Worm (Caenorhabditis elegans): Measurements from ENCODE around the gene noca-2.

noca-2 gene

ce11 chrX:11666545-11667177 is at the start of gene noca-2:
Gene noca-2 (plus strand): TSS chrX:11667127.
- TF ChIP-seq sma-3 (GFP tag; optimal IDR thresholded peaks at IDR 0.05) (no peak), fos-1 (tag; optimal IDR thresholded peaks at IDR 0.05) (peak; percentile 15), crh-2 (tag; optimal IDR thresholded peaks at IDR 0.05) (peak; percentile 8), mdl-1 (tag; optimal IDR thresholded peaks at IDR 0.05) (no peak), ama-1 (optimal IDR thresholded peaks at IDR 0.05) (no peak), sem-4 (tag; optimal IDR thresholded peaks at IDR 0.05) (peak; percentile 3), nhr-237 (tag; optimal IDR thresholded peaks at IDR 0.05) (no peak), ceh-16 (tag; optimal IDR thresholded peaks at IDR 0.05) (no peak), egl-27 (tag; optimal IDR thresholded peaks at IDR 0.05) (peak; percentile 36), C34F6.9 (tag; optimal IDR thresholded peaks at IDR 0.05) (peak; percentile 75), unc-55 (GFP tag; optimal IDR thresholded peaks at IDR 0.05) (peak; percentile 81), mab-5 (tag; optimal IDR thresholded peaks at IDR 0.05) (peak; percentile 76), nhr-129 (tag; optimal IDR thresholded peaks at IDR 0.05) (peak; percentile 6), lsy-2 (tag; optimal IDR thresholded peaks at IDR 0.05) (peak in 1 of 2 experiments; percentile 44), dmd-4 (tag; optimal IDR thresholded peaks at IDR 0.05) (no peak), nhr-10 (tag; optimal IDR thresholded peaks at IDR 0.05) (no peak), ceh-82 (tag; optimal IDR thresholded peaks at IDR 0.05) (no peak), F13H6.1 (tag; optimal IDR thresholded peaks at IDR 0.05) (peak; percentile 47), zag-1 (tag; optimal IDR thresholded peaks at IDR 0.05) (peak; percentile 55), gmeb-1 (tag; optimal IDR thresholded peaks at IDR 0.05) (no peak), sma-9 (GFP tag; optimal IDR thresholded peaks at IDR 0.05) (peak; percentile 67), sma-9 (tag; optimal IDR thresholded peaks at IDR 0.05) (no peak)

- TF ChIP-seq blmp-1 (tag; optimal IDR thresholded peaks at IDR 0.05; ENCODE audit: insufficient read depth), result no peak
- TF ChIP-seq gmeb-1 (tag; optimal IDR thresholded peaks at IDR 0.05), result no peak
- TF ChIP-seq nhr-10 (tag; optimal IDR thresholded peaks at IDR 0.05), result no peak
- no peak for TF ChIP-seq lin-13 (GFP tag; optimal IDR thresholded peaks at IDR 0.05)
- TF ChIP-seq Y55F3AM.14 (GFP tag; optimal IDR thresholded peaks at IDR 0.05), result no peak
- TF ChIP-seq elt-1 (tag; optimal IDR thresholded peaks at IDR 0.05), result no peak
- no peak for TF ChIP-seq unc-55 (GFP tag; optimal IDR thresholded peaks at IDR 0.05)
- TF ChIP-seq ama-1 (optimal IDR thresholded peaks at IDR 0.05), result no peak
- TF ChIP-seq mdl-1 (tag; optimal IDR thresholded peaks at IDR 0.05), result no peak
- TF ChIP-seq ceh-16 (tag; optimal IDR thresholded peaks at IDR 0.05), result no peak
- no peak for TF ChIP-seq nhr-12 (tag; optimal IDR thresholded peaks at IDR 0.05)
- TF ChIP-seq ztf-11 (tag; optimal IDR thresholded peaks at IDR 0.05), result no peak
- no peak for TF ChIP-seq sma-9 (GFP tag; optimal IDR thresholded peaks at IDR 0.05)
- no peak for TF ChIP-seq sma-9 (tag; optimal IDR thresholded peaks at IDR 0.05)
- TF ChIP-seq lin-39 (tag; optimal IDR thresholded peaks at IDR 0.05), result no peak
- no peak for TF ChIP-seq nhr-21 (tag; optimal IDR thresholded peaks at IDR 0.05)
These were observed 49.5 kb upstream of the noca-2 start, which contains the start of gene F52D10.4 for ce11 chrX:11617387-11617786. Gene F52D10.4 (plus strand): TSS chrX:11617470.

- TF ChIP-seq gmeb-1 (tag; optimal IDR thresholded peaks at IDR 0.05) (no peak), nhr-21 (tag; optimal IDR thresholded peaks at IDR 0.05) (no peak), nhr-25 (tag; optimal IDR thresholded peaks at IDR 0.05) (no peak), sma-3 (GFP tag; optimal IDR thresholded peaks at IDR 0.05) (no peak), egl-27 (tag; optimal IDR thresholded peaks at IDR 0.05) (no peak), sem-4 (tag; optimal IDR thresholded peaks at IDR 0.05) (no peak), nhr-11 (tag; optimal IDR thresholded peaks at IDR 0.05) (no peak), ztf-4 (tag; optimal IDR thresholded peaks at IDR 0.05) (no peak), crh-2 (tag; optimal IDR thresholded peaks at IDR 0.05) (no peak), ZK546.5 (tag; optimal IDR thresholded peaks at IDR 0.05) (no peak), lin-13 (GFP tag; optimal IDR thresholded peaks at IDR 0.05) (no peak), lsy-2 (tag; optimal IDR thresholded peaks at IDR 0.05) (no peak), skn-1 (tag; optimal IDR thresholded peaks at IDR 0.05) (no peak), snpc-4 (tag; optimal IDR thresholded peaks at IDR 0.05) (no peak), nhr-12 (tag; optimal IDR thresholded peaks at IDR 0.05) (no peak), unc-62 (GFP tag; optimal IDR thresholded peaks at IDR 0.05) (no peak), alr-1 (tag; optimal IDR thresholded peaks at IDR 0.05) (no peak), ama-1 (optimal IDR thresholded peaks at IDR 0.05) (no peak)
These were observed 44.9 kb upstream of the noca-2 start, which contains the start of gene sto-3 for ce11 chrX:11621997-11622396. Gene sto-3 (minus strand): TSS chrX:11622097.

Data from whole organism, L2 larva.